Worm (Caenorhabditis elegans) whole organism, L4/young adult: ENCODE data around the gene C02F5.12.

Experiments
- W03F9.2 ChIP-seq: fragments of 150-350 bp; optimal IDR thresholded peaks from 2 replicates; lab custom pipeline; 2014; ENCODE audit warnings: missing biosample characterization, missing genetic modification characterization
- dao-5 ChIP-seq: sonication (generic microtip); optimal IDR thresholded peaks from 2 replicates; lab custom pipeline; 2016; ENCODE audit warnings: missing genotype, missing genetic modification characterization, moderate library complexity, missing compliant biosample characterization
- him-1 ChIP-seq: sonication (generic microtip); optimal IDR thresholded peaks from 2 replicates; lab custom pipeline; 2016; ENCODE audit warnings: missing genotype, missing genetic modification reagents, missing genetic modification characterization, missing compliant biosample characterization

ce11 chrIII:8286824-8287223, 44.0 kb upstream of the C02F5.12 start:
- TF ChIP-seq him-1, result no peak
- no peak for TF ChIP-seq dao-5 (tag; lab: Kevin White, UChicago)
- TF ChIP-seq W03F9.2, result no peak
